Fruit fly (Drosophila melanogaster) whole organism, embryonic: ENCODE results near the gene Ire1.

ENCODE experiments used
- CG10209 ChIP-seq: fragments of 200-800 bp; sonication (Bioruptor generic); optimal IDR thresholded peaks from 3 replicates; lab custom pipeline; 2017; ENCODE audit warnings: missing biosample characterization, mild to moderate bottlenecking, missing genetic modification characterization, missing genetic modification reagents
- CG10979 ChIP-seq: fragments of 200-800 bp; sonication (Bioruptor generic); optimal IDR thresholded peaks from 2 replicates; lab custom pipeline; 2018; ENCODE audit warnings: missing biosample characterization, mild to moderate bottlenecking, missing genetic modification characterization, moderate library complexity
- CG11560 ChIP-seq: fragments of 200-800 bp; sonication (Bioruptor generic); IDR thresholded peaks from 3 replicates; pipeline ENCODE4 v1.3.6; 2022; ENCODE audit warnings: missing biosample characterization, missing genetic modification characterization
- CG11723 ChIP-seq: fragments of 200-800 bp; sonication (Bioruptor generic); optimal IDR thresholded peaks from 2 replicates; lab custom pipeline; 2017; ENCODE audit warnings: missing biosample characterization, mild to moderate bottlenecking, missing genetic modification characterization
- CG13775 ChIP-seq: fragments of 200-800 bp; sonication (Bioruptor generic); optimal IDR thresholded peaks from 3 replicates; lab custom pipeline; 2017; ENCODE audit warnings: missing biosample characterization, mild to moderate bottlenecking, missing genetic modification characterization
- CG14710 ChIP-seq: fragments of 200-800 bp; sonication (Bioruptor generic); optimal IDR thresholded peaks from 3 replicates; lab custom pipeline; 2019; ENCODE audit warnings: missing biosample characterization, mild to moderate bottlenecking, missing genetic modification characterization, moderate library complexity
- CG16815 ChIP-seq: fragments of 200-800 bp; sonication (Bioruptor generic); optimal IDR thresholded peaks from 3 replicates; lab custom pipeline; 2017; ENCODE audit warnings: missing biosample characterization, mild to moderate bottlenecking, missing genetic modification characterization
- CG1792 ChIP-seq: fragments of 200-800 bp; sonication (Bioruptor generic); optimal IDR thresholded peaks from 2 replicates; lab custom pipeline; 2016; ENCODE audit warnings: missing biosample characterization, missing genetic modification characterization
- CG2129 ChIP-seq: fragments of 200-800 bp; sonication (Bioruptor generic); IDR thresholded peaks from 2 replicates; pipeline ENCODE4 v1.3.6; 2022; ENCODE audit warnings: missing biosample characterization, missing genetic modification characterization; ENCODE audit not compliant: partially characterized antibody
- CG31441 ChIP-seq: fragments of 200-800 bp; sonication (Bioruptor generic); IDR thresholded peaks from 2 replicates; pipeline ENCODE4 v1.3.6; 2022; ENCODE audit warnings: missing biosample characterization, missing genetic modification characterization
- CG3407 ChIP-seq: fragments of 200-800 bp; sonication (Bioruptor generic); optimal IDR thresholded peaks from 2 replicates; lab custom pipeline; 2018; ENCODE audit warnings: missing biosample characterization, mild to moderate bottlenecking, missing genetic modification characterization
- CG42726 ChIP-seq: fragments of 200-800 bp; sonication (Bioruptor generic); IDR thresholded peaks from 2 replicates; pipeline ENCODE4 v1.3.6; 2022; ENCODE audit warnings: missing biosample characterization, missing genetic modification characterization; ENCODE audit not compliant: partially characterized antibody
- CG43689 ChIP-seq: fragments of 200-800 bp; sonication (Bioruptor generic); IDR thresholded peaks from 2 replicates; pipeline ENCODE4 v1.3.6; 2022; ENCODE audit warnings: missing biosample characterization, missing genetic modification characterization
- CG4854 ChIP-seq: fragments of 200-800 bp; sonication (Bioruptor generic); optimal IDR thresholded peaks from 2 replicates; lab custom pipeline; 2016; ENCODE audit warnings: missing biosample characterization, missing genetic modification characterization, inconsistent platforms
- CG6813 ChIP-seq: fragments of 200-800 bp; sonication (Bioruptor generic); optimal IDR thresholded peaks from 2 replicates; lab custom pipeline; 2017; ENCODE audit warnings: missing biosample characterization, missing genetic modification characterization, mild to moderate bottlenecking, moderate library complexity, missing genetic modification reagents
- CG7372 ChIP-seq: fragments of 200-800 bp; sonication (Bioruptor generic); IDR thresholded peaks from 2 replicates; pipeline ENCODE4 v1.3.6; 2022; ENCODE audit warnings: missing biosample characterization, missing genetic modification characterization
- CG7556 ChIP-seq: fragments of 200-800 bp; sonication (Bioruptor generic); optimal IDR thresholded peaks from 2 replicates; lab custom pipeline; 2017; ENCODE audit warnings: missing biosample characterization, mild to moderate bottlenecking, missing genetic modification characterization
- CG9797 ChIP-seq: fragments of 200-800 bp; sonication (Bioruptor generic); optimal IDR thresholded peaks from 3 replicates; lab custom pipeline; 2018; ENCODE audit warnings: missing biosample characterization, mild to moderate bottlenecking, missing genetic modification characterization
- CG9932 ChIP-seq: fragments of 200-800 bp; sonication (Bioruptor generic); IDR thresholded peaks from 2 replicates; pipeline ENCODE4 v1.3.6; 2022; ENCODE audit warnings: missing biosample characterization, missing genetic modification characterization
- Dek ChIP-seq: fragments of 200-800 bp; sonication (Bioruptor generic); optimal IDR thresholded peaks from 3 replicates; lab custom pipeline; 2019; ENCODE audit warnings: missing biosample characterization, mild to moderate bottlenecking, missing genetic modification characterization, moderate library complexity
- Fer2 ChIP-seq: fragments of 200-800 bp; sonication (Bioruptor generic); optimal IDR thresholded peaks from 2 replicates; lab custom pipeline; 2018; ENCODE audit warnings: missing biosample characterization, mild to moderate bottlenecking, missing genetic modification characterization, moderate library complexity
- Gsc ChIP-seq: fragments of 200-800 bp; sonication (Bioruptor generic); IDR thresholded peaks from 2 replicates; pipeline ENCODE4 v1.3.6; 2022; ENCODE audit warnings: missing biosample characterization, missing genetic modification characterization
- HLH3B ChIP-seq: fragments of 200-800 bp; sonication (Bioruptor generic); IDR thresholded peaks from 2 replicates; pipeline ENCODE4 v1.3.6; 2022; ENCODE audit warnings: missing biosample characterization, missing genetic modification characterization
- HLH54F ChIP-seq: fragments of 200-800 bp; sonication (Bioruptor generic); optimal IDR thresholded peaks from 3 replicates; lab custom pipeline; 2016; ENCODE audit warnings: missing biosample characterization, missing genetic modification characterization
- HmgD ChIP-seq: fragments of 200-800 bp; sonication (Bioruptor generic); optimal IDR thresholded peaks from 3 replicates; lab custom pipeline; 2016; ENCODE audit warnings: missing biosample characterization, missing genetic modification characterization
- Hr78 ChIP-seq, 2 experiments: fragments of 200-800 bp in 1 of 2; fragments of >200 bp in 1 of 2; sonication (Bioruptor generic) in 1 of 2; optimal IDR thresholded peaks; 2 replicates each; lab custom pipeline; 2017 to 2019; ENCODE audit warnings: missing biosample characterization in 2 of 2, missing genetic modification characterization in 2 of 2, mild to moderate bottlenecking in 1 of 2, moderate library complexity in 1 of 2
- Hsf ChIP-seq: fragments of 200-800 bp; sonication (Bioruptor generic); optimal IDR thresholded peaks from 3 replicates; lab custom pipeline; 2016; ENCODE audit warnings: missing biosample characterization, missing genetic modification characterization
- NFAT ChIP-seq: fragments of 200-800 bp; sonication (Bioruptor generic); IDR thresholded peaks from 2 replicates; pipeline ENCODE4 v1.3.6; 2022; ENCODE audit warnings: missing biosample characterization, missing genetic modification characterization
- NK7.1 ChIP-seq: fragments of 200-800 bp; sonication (Bioruptor generic); optimal IDR thresholded peaks from 3 replicates; lab custom pipeline; 2016; ENCODE audit warnings: missing biosample characterization, missing genetic modification characterization
- Nf-YB ChIP-seq: fragments of 200-800 bp; sonication (Bioruptor generic); optimal IDR thresholded peaks from 3 replicates; lab custom pipeline; 2019; ENCODE audit warnings: missing biosample characterization, mild to moderate bottlenecking, missing genetic modification characterization, moderate library complexity
- Optix ChIP-seq: fragments of 200-800 bp; sonication (Bioruptor generic); IDR thresholded peaks from 3 replicates; pipeline ENCODE4 v1.3.6; 2022; ENCODE audit warnings: missing biosample characterization, missing genetic modification characterization
- Rfx ChIP-seq: fragments of 200-800 bp; sonication (Bioruptor generic); IDR thresholded peaks from 2 replicates; pipeline ENCODE4 v1.3.6; 2022; ENCODE audit warnings: missing biosample characterization, missing genetic modification characterization
- Scr ChIP-seq: fragments of 200-800 bp; sonication (Bioruptor generic); IDR thresholded peaks from 2 replicates; pipeline ENCODE4 v1.3.6; 2022; ENCODE audit warnings: missing biosample characterization, missing genetic modification characterization; ENCODE audit not compliant: partially characterized antibody
- Xrp1 ChIP-seq: fragments of 200-800 bp; sonication (Bioruptor generic); IDR thresholded peaks from 2 replicates; pipeline ENCODE4 v1.3.6; 2022; ENCODE audit warnings: missing biosample characterization, missing genetic modification characterization
- ara ChIP-seq: fragments of 200-800 bp; sonication (Bioruptor generic); IDR thresholded peaks from 2 replicates; pipeline ENCODE4 v1.3.6; 2022; ENCODE audit warnings: missing biosample characterization, missing genetic modification characterization
- btn ChIP-seq: fragments of 200-800 bp; sonication (Bioruptor generic); optimal IDR thresholded peaks from 2 replicates; lab custom pipeline; 2016; ENCODE audit warnings: missing biosample characterization, missing genetic modification characterization
- ci ChIP-seq: fragments of 200-800 bp; sonication (Bioruptor generic); IDR thresholded peaks from 3 replicates; pipeline ENCODE4 v1.3.6; 2022; ENCODE audit warnings: missing biosample characterization, missing genetic modification characterization
- disco-r ChIP-seq: fragments of 200-800 bp; sonication (Bioruptor generic); optimal IDR thresholded peaks from 2 replicates; lab custom pipeline; 2016; ENCODE audit warnings: missing biosample characterization, missing genetic modification characterization
- exex ChIP-seq: fragments of 200-800 bp; sonication (Bioruptor generic); optimal IDR thresholded peaks from 4 replicates; lab custom pipeline; 2018; ENCODE audit warnings: missing biosample characterization, mild to moderate bottlenecking, missing genetic modification characterization, moderate library complexity
- gcm2 ChIP-seq: fragments of 200-800 bp; sonication (Bioruptor generic); optimal IDR thresholded peaks from 2 replicates; lab custom pipeline; 2016; ENCODE audit warnings: missing biosample characterization, missing genetic modification characterization
- oc ChIP-seq: fragments of 200-800 bp; sonication (Bioruptor generic); optimal IDR thresholded peaks from 2 replicates; lab custom pipeline; 2018; ENCODE audit warnings: missing biosample characterization, mild to moderate bottlenecking, missing genetic modification characterization, moderate library complexity
- phol ChIP-seq: fragments of 200-800 bp; sonication (Bioruptor generic); optimal IDR thresholded peaks from 3 replicates; lab custom pipeline; 2018; ENCODE audit warnings: missing biosample characterization, mild to moderate bottlenecking, missing genetic modification characterization, moderate library complexity
- pzg ChIP-seq: fragments of 200-800 bp; sonication (Bioruptor generic); optimal IDR thresholded peaks from 3 replicates; lab custom pipeline; 2018; ENCODE audit warnings: missing biosample characterization, mild to moderate bottlenecking, missing genetic modification characterization, moderate library complexity
- sob ChIP-seq: fragments of 200-800 bp; sonication (Bioruptor generic); IDR thresholded peaks from 2 replicates; pipeline ENCODE4 v1.3.6; 2022; ENCODE audit warnings: missing biosample characterization, missing genetic modification characterization
- ttk ChIP-seq: fragments of 200-800 bp; sonication (Bioruptor generic); IDR thresholded peaks from 2 replicates; pipeline ENCODE4 v2.1.2; 2022; ENCODE audit warnings: missing biosample characterization, missing genetic modification characterization
- twi ChIP-seq: fragments of 200-800 bp; optimal IDR thresholded peaks from 2 replicates; lab custom pipeline; 2019; ENCODE audit warnings: missing biosample characterization, mild to moderate bottlenecking, missing genetic modification characterization, moderate library complexity
- vvl ChIP-seq: fragments of 200-800 bp; sonication (Bioruptor generic); IDR thresholded peaks from 2 replicates; pipeline ENCODE4 v1.3.6; 2022; ENCODE audit warnings: missing biosample characterization, missing genetic modification characterization
- z ChIP-seq: fragments of 200-800 bp; sonication (Bioruptor generic); IDR thresholded peaks from 3 replicates; pipeline ENCODE4 v1.3.6; 2022; ENCODE audit warnings: missing biosample characterization, missing genetic modification characterization

The Ire1 gene

DNA sequence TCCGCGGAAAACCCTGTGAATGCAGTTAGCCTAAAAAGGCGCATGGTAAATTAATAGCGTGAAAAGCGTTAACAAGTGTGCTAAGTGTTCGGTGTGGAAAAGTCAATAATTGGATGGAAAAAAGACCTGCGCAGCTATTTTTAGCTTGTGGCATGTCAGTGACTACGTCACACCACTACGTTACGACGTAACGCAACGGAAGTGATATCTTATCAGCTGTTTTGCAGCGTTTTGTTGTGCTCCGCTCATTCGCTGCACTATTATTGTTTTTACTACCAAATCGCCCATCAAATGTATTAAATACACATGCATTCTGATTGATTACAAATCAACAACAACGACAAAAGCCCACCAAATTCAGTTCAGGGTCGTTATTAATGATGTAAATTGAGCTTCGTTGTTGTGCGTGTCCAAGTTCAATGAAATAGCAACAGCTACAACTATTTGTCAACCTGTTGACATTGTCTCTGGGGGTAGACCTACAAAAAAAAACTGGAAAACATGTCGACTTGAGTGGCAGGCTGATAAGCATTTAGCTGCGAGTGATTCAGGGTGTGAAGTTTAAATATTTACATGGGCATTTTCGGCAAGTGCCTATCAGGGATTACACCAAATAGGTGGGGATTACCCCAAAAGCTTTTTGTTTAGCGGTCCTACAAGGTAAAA lies 13.4 kb downstream of the Ire1 start (continued):
- TF ChIP-seq phol (tag; lab: Kevin White, UChicago) (no peak), CG9932 (no peak), CG2129 (GFP tag; lab: Robert Waterston, UW) (no peak), disco-r (GFP tag; lab: Kevin White, UChicago) (peak; percentile 19), Scr (GFP tag; lab: Robert Waterston, UW) (no peak), oc (tag; lab: Kevin White, UChicago) (peak; percentile 60), CG13775 (GFP tag; lab: Kevin White, UChicago) (no peak), Rfx (GFP tag; lab: Robert Waterston, UW) (peak; percentile 29; the same call in 1 of the 2 replicates), NFAT (GFP tag; lab: Robert Waterston, UW) (peak; percentile 27; the same call in 1 of the 2 replicates), sob (GFP tag; lab: Robert Waterston, UW) (peak; percentile 44; the same call in 1 of the 2 replicates), CG7556 (GFP tag; lab: Kevin White, UChicago) (no peak), CG9797 (no peak), CG10979 (tag; lab: Kevin White, UChicago) (peak; percentile 2), CG11723 (no peak), HmgD (GFP tag; lab: Kevin White, UChicago) (no peak), CG10209 (GFP tag; lab: Kevin White, UChicago) (peak; percentile 65), pzg (no peak), Gsc (GFP tag; lab: Robert Waterston, UW) (no peak), z (GFP tag; lab: Robert Waterston, UW) (peak; percentile 64; the same call in 2 of the 3 replicates), ttk (GFP tag; lab: Robert Waterston, UW) (no peak), Hsf (GFP tag; lab: Kevin White, UChicago) (peak; percentile 20), CG42726 (GFP tag; lab: Robert Waterston, UW) (no peak), ara (peak; percentile 8; the same call in 1 of the 2 replicates), twi (tag; lab: Kevin White, UChicago) (peak; percentile 18), btn (no peak), CG3407 (GFP tag; lab: Kevin White, UChicago) (peak; percentile 59), vvl (GFP tag; lab: Robert Waterston, UW) (peak; percentile 69), exex (tag; lab: Kevin White, UChicago) (peak; percentile 23), CG14710 (peak; percentile 16), Dek (tag; lab: Kevin White, UChicago) (peak; percentile 37), NK7.1 (GFP tag; lab: Kevin White, UChicago) (no peak), Nf-YB (GFP tag; lab: Kevin White, UChicago) (peak; percentile 38), gcm2 (peak; percentile 25), Hr78 (GFP tag; optimal IDR thresholded peaks at IDR 0.05; lab: Kevin White, UChicago) (peak in 1 of 2 experiments; percentile 81)

DNA sequence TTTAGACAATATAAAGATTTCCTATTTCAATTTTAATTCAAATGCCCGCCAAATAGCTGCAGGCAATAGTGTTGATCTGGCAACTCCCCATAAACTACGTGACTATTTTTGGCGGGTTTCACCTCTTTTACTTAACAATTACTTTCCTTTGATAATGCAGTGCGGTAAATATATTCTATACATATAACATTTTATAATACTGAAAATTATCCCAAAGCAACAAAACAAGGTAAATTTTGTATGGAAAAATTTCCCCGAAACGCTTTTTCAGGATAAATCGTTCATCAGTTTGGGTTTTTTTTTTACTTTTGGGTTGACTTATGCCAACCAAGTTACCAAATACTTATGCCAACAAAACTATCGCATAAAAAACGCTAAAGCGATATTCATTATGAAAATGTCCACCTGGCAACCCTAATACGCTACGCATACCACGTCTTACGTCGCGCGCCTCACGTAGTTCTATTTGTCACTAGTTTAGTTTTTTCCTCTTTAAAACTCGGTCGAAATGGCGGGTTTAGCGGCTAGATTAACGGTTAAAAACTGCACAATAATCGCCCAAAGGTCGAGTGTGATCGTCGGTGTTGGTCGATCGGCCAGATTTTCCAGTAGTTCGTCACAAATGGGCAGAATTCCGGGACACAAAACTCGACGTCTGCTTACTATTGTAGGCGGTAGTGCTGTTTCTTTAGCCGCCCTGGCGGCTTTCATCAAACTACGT lies 14.1 kb downstream of the Ire1 start, which contains the start of gene MICU3:
Gene MICU3, plus strand, starts transcription at position 442 of the 721 bp plus-strand sequence.
- peak; percentile 36 for TF ChIP-seq Fer2
- TF ChIP-seq CG11560 (tag; lab: Robert Waterston, UW), result no peak
- TF ChIP-seq Xrp1 (GFP tag; lab: Robert Waterston, UW), result peak; percentile 48; the same call in 1 of the 2 replicates
- peak; percentile 83 for TF ChIP-seq Rfx (GFP tag; lab: Robert Waterston, UW)
- peak; percentile 66; the same call in 2 of the 3 replicates for TF ChIP-seq ci (GFP tag; lab: Robert Waterston, UW)
- peak; percentile 22 for TF ChIP-seq CG1792
- no peak for TF ChIP-seq CG6813 (GFP tag; lab: Kevin White, UChicago)
- TF ChIP-seq CG31441, result peak; percentile 65
- peak; percentile 61 for TF ChIP-seq HLH54F
- no peak for TF ChIP-seq CG43689
- no peak; the same call in 2 of the 3 replicates for TF ChIP-seq Optix (GFP tag; lab: Robert Waterston, UW)
- TF ChIP-seq HLH3B (GFP tag; lab: Robert Waterston, UW), result peak; percentile 55; the same call in 1 of the 2 replicates
- peak; percentile 50; the same call in 1 of the 2 replicates for TF ChIP-seq CG7372
- TF ChIP-seq CG16815 (GFP tag; lab: Kevin White, UChicago), result peak; percentile 40
- TF ChIP-seq Scr (GFP tag; lab: Robert Waterston, UW), result peak; percentile 80
- 0 out of 2 replicates have a peak, but pooled peaks have one; percentile 37 for TF ChIP-seq ara
- TF ChIP-seq CG4854 (GFP tag; lab: Kevin White, UChicago), result peak; percentile 54
